In the genomic region with DNA sequence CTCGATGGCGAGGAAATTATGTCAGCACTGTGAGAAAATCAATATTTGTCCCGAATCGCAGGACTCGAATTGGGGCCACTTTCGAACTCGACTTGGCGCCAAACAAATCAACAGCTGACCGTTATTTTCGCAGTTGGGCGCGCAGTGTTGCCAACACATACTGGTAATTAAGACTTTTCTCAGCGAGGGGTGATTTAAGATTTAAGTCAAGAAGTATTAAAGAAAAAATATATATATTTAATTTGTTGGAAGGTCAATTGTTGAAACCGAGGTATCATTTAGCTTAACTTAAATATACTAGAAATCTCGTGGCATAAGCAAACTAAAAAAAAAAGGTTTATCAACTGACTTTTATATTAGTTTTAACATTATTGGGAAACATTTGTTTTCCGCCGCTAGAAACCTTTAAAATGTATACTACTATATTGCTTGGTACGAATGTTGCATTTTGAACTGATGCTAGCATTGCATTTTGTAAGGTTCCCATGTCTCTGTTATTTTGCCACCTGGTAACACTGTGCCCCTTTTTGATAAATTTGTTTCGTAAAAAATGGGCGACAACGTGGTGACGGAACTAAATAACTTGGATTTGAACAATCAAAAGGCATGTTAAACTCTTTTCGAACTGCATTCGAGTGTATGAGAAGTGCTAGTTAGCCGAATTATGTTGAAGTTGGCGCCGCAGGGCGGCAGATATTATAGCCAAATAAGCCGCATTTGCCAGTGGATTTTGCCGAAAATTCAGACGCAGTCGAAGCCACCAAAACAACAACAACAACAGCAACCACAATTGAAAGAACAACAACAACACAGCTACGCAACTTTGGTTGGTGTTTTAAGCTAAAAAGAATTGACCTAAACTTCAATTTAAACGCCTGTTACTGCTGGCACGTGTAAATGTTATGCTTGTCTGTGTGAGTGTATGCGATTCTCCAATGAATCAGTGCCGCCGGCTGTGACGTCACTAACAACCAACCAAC, we compare ENCODE assay signal across 1 fruit fly cellular context.
TF ChIP-seq lines count a peak whose summit lies in the region.

Gene Patsas (minus strand): TSS at position 55 of the 980 bp plus-strand sequence.
Gene ThrRS (plus strand): TSS at position 521 of the 980 bp plus-strand sequence.

TF ChIP-seq in whole organism, embryonic, 481 proteins besides CTCF, POLR2A, EP300 and RAD21 (continued from another document and continues in another):
- TF ChIP-seq az2 (GFP tag; optimal IDR thresholded peaks at IDR 0.05; lab: Kevin White, UChicago): peak; percentile 87
- peak; percentile 80; the same call in 2 of the 3 replicates for TF ChIP-seq ken (GFP tag; IDR thresholded peaks at IDR 0.05; lab: Robert Waterston, UW)
- peak; percentile 42 for TF ChIP-seq CG1529 (GFP tag; optimal IDR thresholded peaks at IDR 0.05; lab: Kevin White, UChicago)
- TF ChIP-seq CG4360 (GFP tag; IDR thresholded peaks at IDR 0.05; lab: Robert Waterston, UW): peak; percentile 90
- TF ChIP-seq tll (GFP tag; optimal IDR thresholded peaks at IDR 0.05; lab: Kevin White, UChicago): no peak
- TF ChIP-seq Usf (GFP tag; optimal IDR thresholded peaks at IDR 0.05; lab: Kevin White, UChicago): peak; percentile 83
- no peak for TF ChIP-seq bigmax (GFP tag; optimal IDR thresholded peaks at IDR 0.05; lab: Kevin White, UChicago)
- peak; percentile 77 for TF ChIP-seq bab2 (GFP tag; optimal IDR thresholded peaks at IDR 0.05; lab: Kevin White, UChicago)
- peak; percentile 86 for TF ChIP-seq CG4404 (GFP tag; IDR thresholded peaks at IDR 0.05; lab: Robert Waterston, UW)
- TF ChIP-seq NC2α (GFP tag; optimal IDR thresholded peaks at IDR 0.05; lab: Kevin White, UChicago): no peak
- no peak for TF ChIP-seq dati (GFP tag; IDR thresholded peaks at IDR 0.05; lab: Robert Waterston, UW)
- TF ChIP-seq CG31388 (GFP tag; optimal IDR thresholded peaks at IDR 0.05; lab: Kevin White, UChicago): peak; percentile 69
- TF ChIP-seq pum (GFP tag; optimal IDR thresholded peaks at IDR 0.05; lab: Kevin White, UChicago): peak; percentile 67
- no peak for TF ChIP-seq Deaf1 (tag; optimal IDR thresholded peaks at IDR 0.05; lab: Kevin White, UChicago)
- peak; percentile 65 for TF ChIP-seq stc (GFP tag; IDR thresholded peaks at IDR 0.05; lab: Robert Waterston, UW)
- TF ChIP-seq dimm (GFP tag; IDR thresholded peaks at IDR 0.05; lab: Robert Waterston, UW): peak; percentile 53
- peak; percentile 23; the same call in 1 of the 2 replicates for TF ChIP-seq sens-2 (GFP tag; IDR thresholded peaks at IDR 0.05; lab: Robert Waterston, UW)
- peak; percentile 59 for TF ChIP-seq Bdp1 (GFP tag; optimal IDR thresholded peaks at IDR 0.05; lab: Kevin White, UChicago)
- TF ChIP-seq phol (tag; optimal IDR thresholded peaks at IDR 0.05; lab: Kevin White, UChicago): peak; percentile 93
- peak; percentile 45 to 77 for TF ChIP-seq chif (GFP tag; optimal IDR thresholded peaks at IDR 0.05; lab: Kevin White, UChicago)
- TF ChIP-seq CG1832 (GFP tag; optimal IDR thresholded peaks at IDR 0.05; lab: Kevin White, UChicago): no peak
- TF ChIP-seq CG15479 (GFP tag; optimal IDR thresholded peaks at IDR 0.05; lab: Kevin White, UChicago): no peak
- peak; percentile 82 for TF ChIP-seq CG10654 (GFP tag; optimal IDR thresholded peaks at IDR 0.05; lab: Kevin White, UChicago)
- TF ChIP-seq zen (tag; optimal IDR thresholded peaks at IDR 0.05; lab: Kevin White, UChicago): peak; percentile 98
- peak; percentile 69 for TF ChIP-seq cg (GFP tag; optimal IDR thresholded peaks at IDR 0.05; lab: Kevin White, UChicago)
- peak; percentile 90 for TF ChIP-seq CG10147 (GFP tag; optimal IDR thresholded peaks at IDR 0.05; lab: Kevin White, UChicago)
- TF ChIP-seq CG8089 (GFP tag; optimal IDR thresholded peaks at IDR 0.05; lab: Kevin White, UChicago): peak; percentile 71
- TF ChIP-seq MESR4 (GFP tag; optimal IDR thresholded peaks at IDR 0.05; lab: Kevin White, UChicago): peak; percentile 87
- TF ChIP-seq CG11456 (GFP tag; IDR thresholded peaks at IDR 0.05; lab: Robert Waterston, UW): peak; percentile 76
- no peak for TF ChIP-seq Kr (GFP tag; optimal IDR thresholded peaks at IDR 0.05; lab: Kevin White, UChicago)
- TF ChIP-seq unc-4 (GFP tag; IDR thresholded peaks at IDR 0.05; lab: Robert Waterston, UW; ENCODE audit: partially characterized antibody): no peak
- TF ChIP-seq CHES-1-like (GFP tag; optimal IDR thresholded peaks at IDR 0.05; lab: Kevin White, UChicago): peak; percentile 55
- no peak for TF ChIP-seq kni (GFP tag; optimal IDR thresholded peaks at IDR 0.05; lab: Kevin White, UChicago)
- TF ChIP-seq Optix (GFP tag; IDR thresholded peaks at IDR 0.05; lab: Robert Waterston, UW): peak; percentile 53; the same call in 1 of the 3 replicates
- peak in 1 of 2 experiments; percentile 84 for TF ChIP-seq bsh (GFP tag; optimal IDR thresholded peaks at IDR 0.05; lab: Kevin White, UChicago)
- peak; percentile 62 for TF ChIP-seq pho (GFP tag; optimal IDR thresholded peaks at IDR 0.05; lab: Kevin White, UChicago)
- TF ChIP-seq CG17359 (tag; optimal IDR thresholded peaks at IDR 0.05; lab: Kevin White, UChicago): peak; percentile 86
- TF ChIP-seq slou (GFP tag; optimal IDR thresholded peaks at IDR 0.05; lab: Kevin White, UChicago): peak; percentile 82
- peak; percentile 38 for TF ChIP-seq CG3163 (GFP tag; optimal IDR thresholded peaks at IDR 0.05; lab: Kevin White, UChicago)
- TF ChIP-seq C15 (GFP tag; IDR thresholded peaks at IDR 0.05; lab: Robert Waterston, UW): peak; percentile 52; the same call in 1 of the 3 replicates
- peak; percentile 42 for TF ChIP-seq p53 (GFP tag; optimal IDR thresholded peaks at IDR 0.05; lab: Kevin White, UChicago)
- peak; percentile 78 to 88 for TF ChIP-seq Hr51 (GFP tag; optimal IDR thresholded peaks at IDR 0.05; lab: Kevin White, UChicago)
- peak; percentile 91 for TF ChIP-seq unpg (GFP tag; optimal IDR thresholded peaks at IDR 0.05; lab: Kevin White, UChicago)
- peak; percentile 93 for TF ChIP-seq CG9817 (tag; optimal IDR thresholded peaks at IDR 0.05; lab: Kevin White, UChicago)
- TF ChIP-seq CG3065 (GFP tag; optimal IDR thresholded peaks at IDR 0.05; lab: Kevin White, UChicago): peak; percentile 33
- TF ChIP-seq rib (GFP tag; IDR thresholded peaks at IDR 0.05; lab: Robert Waterston, UW): peak; percentile 55; the same call in 1 of the 2 replicates
- peak; percentile 87 for TF ChIP-seq grau (tag; optimal IDR thresholded peaks at IDR 0.05; lab: Kevin White, UChicago)
- TF ChIP-seq repo (GFP tag; optimal IDR thresholded peaks at IDR 0.05; lab: Kevin White, UChicago): peak; percentile 4
- TF ChIP-seq D (optimal IDR thresholded peaks at IDR 0.05; lab: Kevin White, UChicago): no peak
- TF ChIP-seq D (GFP tag; optimal IDR thresholded peaks at IDR 0.05; lab: Kevin White, UChicago): peak; percentile 77
- TF ChIP-seq pita (GFP tag; optimal IDR thresholded peaks at IDR 0.05; lab: Kevin White, UChicago): no peak
- peak; percentile 73 for TF ChIP-seq slp2 (GFP tag; optimal IDR thresholded peaks at IDR 0.05; lab: Kevin White, UChicago)
- TF ChIP-seq CG12744 (GFP tag; optimal IDR thresholded peaks at IDR 0.05; lab: Kevin White, UChicago): peak; percentile 56
- peak; percentile 65 for TF ChIP-seq sqz (GFP tag; optimal IDR thresholded peaks at IDR 0.05; lab: Kevin White, UChicago)
- peak; percentile 54 for TF ChIP-seq Mad (GFP tag; optimal IDR thresholded peaks at IDR 0.05; lab: Kevin White, UChicago)
- TF ChIP-seq CG31365 (tag; optimal IDR thresholded peaks at IDR 0.05; lab: Kevin White, UChicago): peak; percentile 9
- TF ChIP-seq tx (GFP tag; optimal IDR thresholded peaks at IDR 0.05; lab: Kevin White, UChicago): peak; percentile 72
- peak; percentile 31 for TF ChIP-seq CG10565 (GFP tag; optimal IDR thresholded peaks at IDR 0.05; lab: Kevin White, UChicago)
- peak; percentile 87 for TF ChIP-seq Oli (tag; optimal IDR thresholded peaks at IDR 0.05; lab: Kevin White, UChicago)
- peak; percentile 78 for TF ChIP-seq CG13296 (GFP tag; optimal IDR thresholded peaks at IDR 0.05; lab: Kevin White, UChicago)
- peak; percentile 92 for TF ChIP-seq CG7839 (tag; optimal IDR thresholded peaks at IDR 0.05; lab: Kevin White, UChicago)
- no peak; the same call in 2 of the 3 replicates for TF ChIP-seq CG6175 (GFP tag; IDR thresholded peaks at IDR 0.05; lab: Robert Waterston, UW)
- peak; percentile 43 for TF ChIP-seq CrebB (tag; optimal IDR thresholded peaks at IDR 0.05; lab: Kevin White, UChicago)
- peak; percentile 91 for TF ChIP-seq CG13424 (tag; optimal IDR thresholded peaks at IDR 0.05; lab: Kevin White, UChicago)
- TF ChIP-seq al (GFP tag; IDR thresholded peaks at IDR 0.05; lab: Robert Waterston, UW): peak; percentile 87
- peak; percentile 94 for TF ChIP-seq nmo (GFP tag; optimal IDR thresholded peaks at IDR 0.05; lab: Kevin White, UChicago)
- TF ChIP-seq CG14014 (GFP tag; IDR thresholded peaks at IDR 0.05; lab: Robert Waterston, UW): peak; percentile 85
- TF ChIP-seq CG12236 (GFP tag; optimal IDR thresholded peaks at IDR 0.05; lab: Kevin White, UChicago): no peak
- peak; percentile 87 for TF ChIP-seq PHDP (tag; optimal IDR thresholded peaks at IDR 0.05; lab: Kevin White, UChicago)
- TF ChIP-seq ab (GFP tag; optimal IDR thresholded peaks at IDR 0.05; lab: Kevin White, UChicago): peak; percentile 60
- TF ChIP-seq CG9609 (GFP tag; optimal IDR thresholded peaks at IDR 0.05; lab: Kevin White, UChicago): peak; percentile 52
- TF ChIP-seq schlank (tag; optimal IDR thresholded peaks at IDR 0.05; lab: Kevin White, UChicago): peak; percentile 21
- peak; percentile 63 for TF ChIP-seq CG13123 (GFP tag; optimal IDR thresholded peaks at IDR 0.05; lab: Kevin White, UChicago)
- peak; percentile 95 for TF ChIP-seq row (GFP tag; IDR thresholded peaks at IDR 0.05; lab: Robert Waterston, UW)
- TF ChIP-seq dysf (GFP tag; IDR thresholded peaks at IDR 0.05; lab: Robert Waterston, UW): peak; percentile 92
- TF ChIP-seq CG8281 (tag; optimal IDR thresholded peaks at IDR 0.05; lab: Kevin White, UChicago): peak; percentile 68
- peak; percentile 88 for TF ChIP-seq fd96Cb (tag; optimal IDR thresholded peaks at IDR 0.05; lab: Kevin White, UChicago)
- peak; percentile 72; the same call in 1 of the 2 replicates for TF ChIP-seq CG32767 (GFP tag; IDR thresholded peaks at IDR 0.05; lab: Robert Waterston, UW)
- peak; percentile 99 for TF ChIP-seq CG7745 (tag; optimal IDR thresholded peaks at IDR 0.05; lab: Kevin White, UChicago)
- peak; percentile 83 for TF ChIP-seq mam (GFP tag; optimal IDR thresholded peaks at IDR 0.05; lab: Kevin White, UChicago)
- TF ChIP-seq CG6813 (GFP tag; optimal IDR thresholded peaks at IDR 0.05; lab: Kevin White, UChicago): peak; percentile 62
- peak; percentile 40; the same call in 1 of the 3 replicates for TF ChIP-seq knrl (GFP tag; IDR thresholded peaks at IDR 0.05; lab: Robert Waterston, UW; ENCODE audit: partially characterized antibody)
- TF ChIP-seq CG7556 (GFP tag; optimal IDR thresholded peaks at IDR 0.05; lab: Kevin White, UChicago): peak; percentile 81
- no peak for TF ChIP-seq nerfin-2 (GFP tag; IDR thresholded peaks at IDR 0.05; lab: Robert Waterston, UW; ENCODE audit: partially characterized antibody)
- TF ChIP-seq lbe (GFP tag; optimal IDR thresholded peaks at IDR 0.05; lab: Kevin White, UChicago): peak; percentile 49
- TF ChIP-seq CG12219 (GFP tag; optimal IDR thresholded peaks at IDR 0.05; lab: Kevin White, UChicago): peak; percentile 26
- peak; percentile 52 for TF ChIP-seq Mes4 (GFP tag; optimal IDR thresholded peaks at IDR 0.05; lab: Kevin White, UChicago)
- peak; percentile 83 for TF ChIP-seq Ada2b (GFP tag; IDR thresholded peaks at IDR 0.05; lab: Robert Waterston, UW)
- peak; percentile 86 for TF ChIP-seq caup (GFP tag; optimal IDR thresholded peaks at IDR 0.05; lab: Kevin White, UChicago; ENCODE audit: severe bottlenecking)
- peak; percentile 86 for TF ChIP-seq CG10209 (GFP tag; optimal IDR thresholded peaks at IDR 0.05; lab: Kevin White, UChicago)
- peak; percentile 69 for TF ChIP-seq cwo (GFP tag; optimal IDR thresholded peaks at IDR 0.05; lab: Kevin White, UChicago)
- no peak for TF ChIP-seq mld (GFP tag; IDR thresholded peaks at IDR 0.05; lab: Robert Waterston, UW; ENCODE audit: partially characterized antibody)
- TF ChIP-seq z (GFP tag; IDR thresholded peaks at IDR 0.05; lab: Robert Waterston, UW): no peak
- TF ChIP-seq Sox100B (GFP tag; optimal IDR thresholded peaks at IDR 0.05; lab: Kevin White, UChicago): no peak
- TF ChIP-seq CG8388 (GFP tag; optimal IDR thresholded peaks at IDR 0.05; lab: Kevin White, UChicago): peak; percentile 77
- peak; percentile 66 for TF ChIP-seq salm (tag; optimal IDR thresholded peaks at IDR 0.05; lab: Kevin White, UChicago)
- TF ChIP-seq ac (GFP tag; optimal IDR thresholded peaks at IDR 0.05; lab: Kevin White, UChicago): no peak
- TF ChIP-seq Ssrp (tag; optimal IDR thresholded peaks at IDR 0.05; lab: Kevin White, UChicago): peak; percentile 88
- TF ChIP-seq CG5180 (GFP tag; optimal IDR thresholded peaks at IDR 0.05; lab: Kevin White, UChicago): no peak
- peak; percentile 27 for TF ChIP-seq CG3995 (GFP tag; optimal IDR thresholded peaks at IDR 0.05; lab: Kevin White, UChicago)
- TF ChIP-seq CG7987 (GFP tag; optimal IDR thresholded peaks at IDR 0.05; lab: Kevin White, UChicago): peak; percentile 20
- no peak for TF ChIP-seq Bgb (GFP tag; IDR thresholded peaks at IDR 0.05; lab: Robert Waterston, UW; ENCODE audit: partially characterized antibody)
- TF ChIP-seq br (optimal IDR thresholded peaks at IDR 0.05; lab: Kevin White, UChicago): no peak
- TF ChIP-seq grn (GFP tag; optimal IDR thresholded peaks at IDR 0.05; lab: Kevin White, UChicago): no peak
- TF ChIP-seq Blimp-1 (GFP tag; optimal IDR thresholded peaks at IDR 0.05; lab: Kevin White, UChicago): peak; percentile 84
- TF ChIP-seq ash1 (GFP tag; optimal IDR thresholded peaks at IDR 0.05; lab: Kevin White, UChicago): no peak
- TF ChIP-seq CG15514 (GFP tag; optimal IDR thresholded peaks at IDR 0.05; lab: Kevin White, UChicago): peak; percentile 78
- TF ChIP-seq crp (GFP tag; optimal IDR thresholded peaks at IDR 0.05; lab: Kevin White, UChicago): peak; percentile 29 to 83
- TF ChIP-seq CG3407 (GFP tag; optimal IDR thresholded peaks at IDR 0.05; lab: Kevin White, UChicago): no peak
- peak; percentile 44; the same call in 1 of the 2 replicates for TF ChIP-seq Lim3 (GFP tag; IDR thresholded peaks at IDR 0.05; lab: Robert Waterston, UW)
- TF ChIP-seq CG9727 (GFP tag; optimal IDR thresholded peaks at IDR 0.05; lab: Kevin White, UChicago): peak; percentile 82
- peak; percentile 65; the same call in 1 of the 2 replicates for TF ChIP-seq Oaz (GFP tag; IDR thresholded peaks at IDR 0.05; lab: Robert Waterston, UW)
- TF ChIP-seq NFAT (GFP tag; IDR thresholded peaks at IDR 0.05; lab: Robert Waterston, UW): peak; percentile 74
- no peak for TF ChIP-seq CG12769 (tag; optimal IDR thresholded peaks at IDR 0.05; lab: Kevin White, UChicago)
- peak; percentile 47 for TF ChIP-seq CG6683 (GFP tag; optimal IDR thresholded peaks at IDR 0.05; lab: Kevin White, UChicago)
- no peak for TF ChIP-seq TFAM (GFP tag; optimal IDR thresholded peaks at IDR 0.05; lab: Kevin White, UChicago)
- TF ChIP-seq Sox102F (GFP tag; optimal IDR thresholded peaks at IDR 0.05; lab: Kevin White, UChicago): peak; percentile 87
